Worm (Caenorhabditis elegans): ENCODE data around the gene spin-1.

ce11 chrV:12103920-12104319 lies 10.9 kb upstream of the spin-1 start, which contains the start of gene nhr-153:
- no peak for TF ChIP-seq him-1 (tag; optimal IDR thresholded peaks at IDR 0.05)
- TF ChIP-seq W03F9.2 (tag; optimal IDR thresholded peaks at IDR 0.05) = no peak

Measured in whole organism, L4/young adult.